Worm (Caenorhabditis elegans) whole organism, L3 larva: ENCODE results near the gene C04C3.9.
"Not testable (repeated sequence)": the region's sequence is repeated elsewhere in the genome, so short reads cannot be mapped to it uniquely, and the experiment has no call there.

Experiments
- egl-27 ChIP-seq: sonication (generic microtip); optimal IDR thresholded peaks from 4 replicates; lab custom pipeline; 2017; ENCODE audit warnings: missing biosample characterization, missing genetic modification reagents, missing genetic modification characterization
- fkh-10 ChIP-seq: sonication (generic microtip); optimal IDR thresholded peaks from 2 replicates; lab custom pipeline; 2017; ENCODE audit warnings: missing biosample characterization, missing genetic modification reagents, missing genetic modification characterization
- lin-15B ChIP-seq: fragments of 150-350 bp; optimal IDR thresholded peaks from 2 replicates; lab custom pipeline; 2014; ENCODE audit warnings: missing biosample characterization, missing genetic modification characterization
- nhr-28 ChIP-seq: fragments of 150-350 bp; optimal IDR thresholded peaks from 2 replicates; lab custom pipeline; 2014; ENCODE audit warnings: missing biosample characterization, missing genetic modification characterization
- nhr-77 ChIP-seq: fragments of 150-350 bp; optimal IDR thresholded peaks from 2 replicates; lab custom pipeline; 2014; ENCODE audit warnings: missing biosample characterization, missing genetic modification characterization
- pqm-1 ChIP-seq: fragments of 150-350 bp; optimal IDR thresholded peaks from 2 replicates; lab custom pipeline; 2017; ENCODE audit warnings: missing biosample characterization, missing genetic modification characterization, inconsistent platforms
- skn-1 ChIP-seq: fragments of 150-350 bp; optimal IDR thresholded peaks from 2 replicates; lab custom pipeline; 2014; ENCODE audit warnings: missing biosample characterization, missing genetic modification characterization

ce11 chrIV:3389999-3390398, 38.3 kb downstream of the C04C3.9 start, which contains the start of gene B0546.5:
- TF ChIP-seq egl-27 (tag; lab: Kevin White, UChicago); nhr-28 (tag; lab: Kevin White, UChicago); nhr-77; skn-1 (tag; lab: Kevin White, UChicago); pqm-1 (tag; lab: Kevin White, UChicago); fkh-10 (GFP tag; lab: Kevin White, UChicago); lin-15B (tag; lab: Kevin White, UChicago): not testable (repeated sequence)
